Worm (Caenorhabditis elegans) whole organism, mixed stage, embryonic: ENCODE measurements around the gene col-148.

Source experiments
- M03D4.4 ChIP-seq: sonication (generic microtip); optimal IDR thresholded peaks from 2 replicates; lab custom pipeline; 2017; ENCODE audit warnings: mild to moderate bottlenecking, missing genetic modification characterization, missing compliant biosample characterization
- bed-3 ChIP-seq: fragments of 200-800 bp; sonication (Bioruptor generic); optimal IDR thresholded peaks from 3 replicates; lab custom pipeline; 2018; ENCODE audit warnings: mild to moderate bottlenecking, missing genetic modification characterization, moderate library complexity, missing compliant biosample characterization
- blmp-1 ChIP-seq: fragments of 150-350 bp; optimal IDR thresholded peaks from 2 replicates; lab custom pipeline; 2014; ENCODE audit warnings: missing biosample characterization, missing genetic modification characterization
- ceh-39 ChIP-seq: fragments of 150-350 bp; optimal IDR thresholded peaks from 2 replicates; lab custom pipeline; 2014; ENCODE audit warnings: missing biosample characterization, missing genetic modification characterization
- ceh-43 ChIP-seq: fragments of 200-800 bp; sonication (Bioruptor generic); optimal IDR thresholded peaks from 2 replicates; lab custom pipeline; 2018; ENCODE audit warnings: mild to moderate bottlenecking, missing genetic modification characterization, moderate library complexity, missing compliant biosample characterization
- ceh-83 ChIP-seq: fragments of 200-800 bp; sonication (Bioruptor generic); optimal IDR thresholded peaks from 2 replicates; lab custom pipeline; 2018; ENCODE audit warnings: mild to moderate bottlenecking, missing genetic modification characterization, missing compliant biosample characterization
- ces-1 ChIP-seq: fragments of 150-350 bp; optimal IDR thresholded peaks from 2 replicates; lab custom pipeline; 2014; ENCODE audit warnings: missing biosample characterization, missing genetic modification reagents, missing genetic modification characterization
- cnd-1 ChIP-seq: fragments of 200-800 bp; sonication (Bioruptor generic); optimal IDR thresholded peaks from 2 replicates; lab custom pipeline; 2018; ENCODE audit warnings: mild to moderate bottlenecking, missing genetic modification characterization, missing compliant biosample characterization
- drap-1 ChIP-seq: fragments of 200-800 bp; sonication (Bioruptor generic); optimal IDR thresholded peaks from 3 replicates; lab custom pipeline; 2018; ENCODE audit warnings: mild to moderate bottlenecking, missing genetic modification characterization, missing compliant biosample characterization
- elt-1 ChIP-seq: sonication (generic microtip); optimal IDR thresholded peaks from 2 replicates; lab custom pipeline; 2017; ENCODE audit warnings: missing genetic modification characterization, mild to moderate bottlenecking, missing compliant biosample characterization, antibody characterized with exemption, moderate library complexity, borderline replicate concordance; ENCODE audit not compliant: insufficient read depth
- elt-3 ChIP-seq: fragments of 150-350 bp; optimal IDR thresholded peaks from 2 replicates; lab custom pipeline; 2014; ENCODE audit warnings: missing biosample characterization, missing genetic modification characterization
- flh-1 ChIP-seq: fragments of 200-800 bp; sonication (Bioruptor generic); optimal IDR thresholded peaks from 2 replicates; lab custom pipeline; 2018; ENCODE audit warnings: mild to moderate bottlenecking, missing genetic modification characterization, moderate library complexity, missing compliant biosample characterization
- ham-2 ChIP-seq: fragments of 200-800 bp; sonication (Bioruptor generic); optimal IDR thresholded peaks from 2 replicates; lab custom pipeline; 2018; ENCODE audit warnings: mild to moderate bottlenecking, missing genetic modification characterization, missing compliant biosample characterization
- hlh-1 ChIP-seq: fragments of 150-350 bp; optimal IDR thresholded peaks from 2 replicates; lab custom pipeline; 2014; ENCODE audit warnings: missing biosample characterization, missing genetic modification reagents, missing genetic modification characterization
- lin-13 ChIP-seq: fragments of 150-350 bp; optimal IDR thresholded peaks from 2 replicates; lab custom pipeline; 2014; ENCODE audit warnings: missing biosample characterization, missing genetic modification characterization
- lin-32 ChIP-seq: fragments of 200-800 bp; sonication (Bioruptor generic); optimal IDR thresholded peaks from 2 replicates; lab custom pipeline; 2018; ENCODE audit warnings: mild to moderate bottlenecking, missing genetic modification characterization, missing compliant biosample characterization
- mab-5 ChIP-seq: fragments of 150-350 bp; optimal IDR thresholded peaks from 2 replicates; lab custom pipeline; 2014; ENCODE audit warnings: missing biosample characterization, missing genetic modification characterization
- mep-1 ChIP-seq: fragments of 150-350 bp; optimal IDR thresholded peaks from 2 replicates; lab custom pipeline; 2017; ENCODE audit warnings: missing biosample characterization, missing genetic modification reagents, missing genetic modification characterization, inconsistent platforms
- mls-2 ChIP-seq: sonication (generic microtip); optimal IDR thresholded peaks from 2 replicates; lab custom pipeline; 2016; ENCODE audit warnings: mild to moderate bottlenecking, missing genetic modification characterization, moderate library complexity, missing compliant biosample characterization
- nhr-12 ChIP-seq: fragments of 150-350 bp; optimal IDR thresholded peaks from 2 replicates; lab custom pipeline; 2014; ENCODE audit warnings: missing biosample characterization, missing genetic modification characterization
- nhr-2 ChIP-seq: fragments of 150-350 bp; optimal IDR thresholded peaks from 2 replicates; lab custom pipeline; 2014; ENCODE audit warnings: missing biosample characterization, missing genetic modification characterization
- nhr-237 ChIP-seq: fragments of 150-350 bp; optimal IDR thresholded peaks from 2 replicates; lab custom pipeline; 2014; ENCODE audit warnings: missing biosample characterization, missing genetic modification characterization
- nhr-28 ChIP-seq: fragments of 150-350 bp; optimal IDR thresholded peaks from 2 replicates; lab custom pipeline; 2014; ENCODE audit warnings: missing biosample characterization, missing genetic modification characterization
- nhr-76 ChIP-seq: sonication (generic microtip); optimal IDR thresholded peaks from 2 replicates; lab custom pipeline; 2017; ENCODE audit warnings: missing biosample characterization, missing genetic modification characterization
- pha-4 ChIP-seq: fragments of 150-350 bp; optimal IDR thresholded peaks from 2 replicates; lab custom pipeline; 2018; ENCODE audit warnings: missing biosample characterization, missing genetic modification reagents, missing genetic modification characterization
- sem-2 ChIP-seq: fragments of 200-800 bp; sonication (Bioruptor generic); optimal IDR thresholded peaks from 2 replicates; lab custom pipeline; 2018; ENCODE audit warnings: mild to moderate bottlenecking, missing genetic modification characterization, missing compliant biosample characterization
- tbx-8 ChIP-seq: fragments of 200-800 bp; sonication (Bioruptor generic); optimal IDR thresholded peaks from 2 replicates; lab custom pipeline; 2018; ENCODE audit warnings: mild to moderate bottlenecking, missing genetic modification characterization, moderate library complexity, missing compliant biosample characterization
- unc-120 ChIP-seq: sonication (generic microtip); optimal IDR thresholded peaks from 2 replicates; lab custom pipeline; 2017; ENCODE audit warnings: missing genetic modification characterization, missing compliant biosample characterization; ENCODE audit not compliant: poor library complexity, severe bottlenecking
- unc-39 ChIP-seq: fragments of 150-350 bp; optimal IDR thresholded peaks from 2 replicates; lab custom pipeline; 2014; ENCODE audit warnings: missing biosample characterization, missing genetic modification characterization
- zip-8 ChIP-seq: fragments of 150-350 bp; optimal IDR thresholded peaks from 2 replicates; lab custom pipeline; 2014; ENCODE audit warnings: missing biosample characterization, missing genetic modification characterization
- ztf-11 ChIP-seq: fragments of 150-350 bp; optimal IDR thresholded peaks from 2 replicates; lab custom pipeline; 2014; ENCODE audit warnings: missing biosample characterization, missing genetic modification characterization

The col-148 gene

ce11 chrV:10246967-10247366 is 5.4 kb downstream of the col-148 start:
- TF ChIP-seq hlh-1 (tag; lab: Kevin White, UChicago) (no peak), pha-4 (tag; lab: Kevin White, UChicago) (peak; percentile 75), nhr-237 (tag; lab: Kevin White, UChicago) (no peak), unc-39 (no peak), mls-2 (no peak)

ce11 chrV:10247673-10248239 is 6.2 kb downstream of the col-148 start:
- TF ChIP-seq unc-39 = no peak
- TF ChIP-seq sem-2 (GFP tag; lab: Kevin White, UChicago) = no peak
- TF ChIP-seq ztf-11 (tag; lab: Kevin White, UChicago) = no peak
- TF ChIP-seq ceh-43 (GFP tag; lab: Kevin White, UChicago) = no peak

ce11 chrV:10248255-10248979 is 6.9 kb downstream of the col-148 start, which contains the start of gene akt-1:
Gene akt-1 (plus strand): TSS chrV:10248905.
- TF ChIP-seq tbx-8 (GFP tag; lab: Kevin White, UChicago) (no peak), blmp-1 (tag; lab: Kevin White, UChicago) (no peak), bed-3 (no peak)

- no peak for TF ChIP-seq pha-4 (tag; lab: Kevin White, UChicago)
- no peak for TF ChIP-seq nhr-12
- TF ChIP-seq unc-39 = no peak
- no peak for TF ChIP-seq unc-120
- TF ChIP-seq ceh-43 (GFP tag; lab: Kevin White, UChicago) = no peak
- no peak for TF ChIP-seq tbx-8 (GFP tag; lab: Kevin White, UChicago)
- no peak for TF ChIP-seq ceh-39 (tag; lab: Kevin White, UChicago)
- no peak for TF ChIP-seq elt-3 (tag; lab: Kevin White, UChicago)
- TF ChIP-seq lin-13 (tag; lab: Kevin White, UChicago) = no peak
- no peak for TF ChIP-seq ceh-83 (GFP tag; lab: Kevin White, UChicago)
- no peak for TF ChIP-seq mep-1
- TF ChIP-seq lin-32 (GFP tag; lab: Kevin White, UChicago) = no peak
- TF ChIP-seq ces-1 (GFP tag; lab: Kevin White, UChicago) = no peak
- no peak for TF ChIP-seq nhr-28 (tag; lab: Kevin White, UChicago)
- no peak for TF ChIP-seq M03D4.4 (tag; lab: Kevin White, UChicago)
- no peak for TF ChIP-seq bed-3
- no peak for TF ChIP-seq ham-2 (GFP tag; lab: Kevin White, UChicago)
- TF ChIP-seq blmp-1 (tag; lab: Kevin White, UChicago) = no peak
- no peak for TF ChIP-seq elt-1 (tag; lab: Kevin White, UChicago)
- TF ChIP-seq, all 35 proteins: peak for 0
Observed at ce11 chrV:10249515-10249914, 8.0 kb downstream of the col-148 start.

ce11 chrV:10252682-10253081 is 11.1 kb downstream of the col-148 start:
- no peak for TF ChIP-seq ceh-83 (GFP tag; lab: Kevin White, UChicago)

ce11 chrV:10255005-10255472 is 13.5 kb downstream of the col-148 start, which contains the start of gene rop-1:
Gene rop-1 (minus strand): TSS chrV:10255055.
- TF ChIP-seq unc-120 (no peak), cnd-1 (no peak), nhr-2 (tag; lab: Kevin White, UChicago) (no peak), ztf-11 (tag; lab: Kevin White, UChicago) (no peak)

- TF ChIP-seq flh-1 (GFP tag; lab: Kevin White, UChicago) = no peak
- no peak for TF ChIP-seq elt-3 (tag; lab: Kevin White, UChicago)
- no peak for TF ChIP-seq mab-5
- TF ChIP-seq nhr-76 = no peak
- TF ChIP-seq lin-13 (tag; lab: Kevin White, UChicago) = no peak
- no peak for TF ChIP-seq M03D4.4 (tag; lab: Kevin White, UChicago)
- no peak for TF ChIP-seq ces-1 (GFP tag; lab: Kevin White, UChicago)
- no peak for TF ChIP-seq ceh-43 (GFP tag; lab: Kevin White, UChicago)
- TF ChIP-seq cnd-1 = no peak
- no peak for TF ChIP-seq nhr-28 (tag; lab: Kevin White, UChicago)
- no peak for TF ChIP-seq nhr-237 (tag; lab: Kevin White, UChicago)
- TF ChIP-seq ham-2 (GFP tag; lab: Kevin White, UChicago) = no peak
- no peak for TF ChIP-seq tbx-8 (GFP tag; lab: Kevin White, UChicago)
- TF ChIP-seq drap-1 (GFP tag; lab: Kevin White, UChicago) = no peak
- no peak for TF ChIP-seq lin-32 (GFP tag; lab: Kevin White, UChicago)
- no peak for TF ChIP-seq zip-8 (tag; lab: Kevin White, UChicago)
- TF ChIP-seq, all 35 proteins: peak for 0
Observed at ce11 chrV:10256050-10256449, 14.5 kb downstream of the col-148 start, which contains the start of gene nhr-232. Gene nhr-232 (plus strand): TSS chrV:10256170.
